Worm (Caenorhabditis elegans): ENCODE data around the gene glb-31.

The glb-31 gene

ce11 chrII:1315245-1315644, 13.8 kb upstream of the glb-31 start:
- TF ChIP-seq nhr-77 (tag; optimal IDR thresholded peaks at IDR 0.05): no peak
- peak; percentile 29 for TF ChIP-seq blmp-1 (tag; optimal IDR thresholded peaks at IDR 0.05; ENCODE audit: insufficient read depth)
- TF ChIP-seq fos-1 (tag; optimal IDR thresholded peaks at IDR 0.05): peak; percentile 28
- no peak for TF ChIP-seq lin-13 (GFP tag; optimal IDR thresholded peaks at IDR 0.05)
- no peak for TF ChIP-seq nhr-23 (tag; optimal IDR thresholded peaks at IDR 0.05)
- TF ChIP-seq Y55F3AM.14 (GFP tag; optimal IDR thresholded peaks at IDR 0.05): no peak

- peak in 1 of 2 experiments; percentile 47 for TF ChIP-seq lsy-2 (tag; optimal IDR thresholded peaks at IDR 0.05)
- peak; percentile 1 for TF ChIP-seq crh-2 (tag; optimal IDR thresholded peaks at IDR 0.05)
- TF ChIP-seq unc-55 (GFP tag; optimal IDR thresholded peaks at IDR 0.05): peak; percentile 49
- peak; percentile 31 for TF ChIP-seq C34F6.9 (tag; optimal IDR thresholded peaks at IDR 0.05)
- peak; percentile 1 for TF ChIP-seq lin-13 (GFP tag; optimal IDR thresholded peaks at IDR 0.05)
- no peak for TF ChIP-seq unc-39 (tag; optimal IDR thresholded peaks at IDR 0.05)
- no peak for TF ChIP-seq sma-9 (GFP tag; optimal IDR thresholded peaks at IDR 0.05)
- no peak for TF ChIP-seq sma-9 (tag; optimal IDR thresholded peaks at IDR 0.05)
- peak; percentile 17 for TF ChIP-seq F13H6.1 (tag; optimal IDR thresholded peaks at IDR 0.05)
Measured at ce11 chrII:1309892-1310516, 8.6 kb upstream of the glb-31 start, which contains the start of the genes alh-6 and fcho-1. alh-6 (minus strand) TSS chrII:1310133. fcho-1 (plus strand) TSS chrII:1310515.

- TF ChIP-seq elt-3 (tag; optimal IDR thresholded peaks at IDR 0.05): no peak
- no peak for TF ChIP-seq C34F6.9 (tag; optimal IDR thresholded peaks at IDR 0.05)
- TF ChIP-seq gmeb-1 (tag; optimal IDR thresholded peaks at IDR 0.05): no peak
- TF ChIP-seq F13H6.1 (tag; optimal IDR thresholded peaks at IDR 0.05): no peak
- TF ChIP-seq skn-1 (tag; optimal IDR thresholded peaks at IDR 0.05): no peak
- TF ChIP-seq dmd-4 (tag; optimal IDR thresholded peaks at IDR 0.05): no peak
- TF ChIP-seq mab-5 (tag; optimal IDR thresholded peaks at IDR 0.05): no peak
- no peak for TF ChIP-seq aly-2 (tag; optimal IDR thresholded peaks at IDR 0.05)
- TF ChIP-seq ztf-11 (tag; optimal IDR thresholded peaks at IDR 0.05): no peak
Measured at ce11 chrII:1306550-1306949, 5.1 kb upstream of the glb-31 start.

- TF ChIP-seq lin-39 (tag; optimal IDR thresholded peaks at IDR 0.05) (no peak), lsy-2 (tag; optimal IDR thresholded peaks at IDR 0.05) (no peak), ceh-16 (tag; optimal IDR thresholded peaks at IDR 0.05) (no peak), F13H6.1 (tag; optimal IDR thresholded peaks at IDR 0.05) (no peak), nhr-11 (tag; optimal IDR thresholded peaks at IDR 0.05) (no peak), R02D3.7 (tag; optimal IDR thresholded peaks at IDR 0.05) (no peak), ZK546.5 (tag; optimal IDR thresholded peaks at IDR 0.05) (no peak), ztf-11 (tag; optimal IDR thresholded peaks at IDR 0.05) (no peak), blmp-1 (tag; optimal IDR thresholded peaks at IDR 0.05; ENCODE audit: insufficient read depth) (no peak), mbf-1 (tag; optimal IDR thresholded peaks at IDR 0.05) (no peak), nhr-77 (tag; optimal IDR thresholded peaks at IDR 0.05) (no peak), nhr-21 (tag; optimal IDR thresholded peaks at IDR 0.05) (no peak), nhr-12 (tag; optimal IDR thresholded peaks at IDR 0.05) (no peak), nhr-23 (tag; optimal IDR thresholded peaks at IDR 0.05) (no peak), egl-27 (tag; optimal IDR thresholded peaks at IDR 0.05) (no peak), lin-13 (GFP tag; optimal IDR thresholded peaks at IDR 0.05) (no peak)
Measured at ce11 chrII:1306036-1306435, 4.6 kb upstream of the glb-31 start, which contains the start of gene emc-2. emc-2 (minus strand) TSS chrII:1306136.

- TF ChIP-seq ama-1 (optimal IDR thresholded peaks at IDR 0.05) (no peak), zag-1 (tag; optimal IDR thresholded peaks at IDR 0.05) (no peak), sma-3 (GFP tag; optimal IDR thresholded peaks at IDR 0.05) (no peak), C34F6.9 (tag; optimal IDR thresholded peaks at IDR 0.05) (no peak), nhr-21 (tag; optimal IDR thresholded peaks at IDR 0.05) (no peak), lsy-2 (tag; optimal IDR thresholded peaks at IDR 0.05) (no peak), fos-1 (tag; optimal IDR thresholded peaks at IDR 0.05) (no peak), blmp-1 (tag; optimal IDR thresholded peaks at IDR 0.05; ENCODE audit: insufficient read depth) (no peak), nhr-10 (tag; optimal IDR thresholded peaks at IDR 0.05) (no peak), nhr-237 (tag; optimal IDR thresholded peaks at IDR 0.05) (no peak), Y55F3AM.14 (GFP tag; optimal IDR thresholded peaks at IDR 0.05) (no peak), peb-1 (tag; optimal IDR thresholded peaks at IDR 0.05) (no peak), ZK546.5 (tag; optimal IDR thresholded peaks at IDR 0.05) (no peak), elt-3 (tag; optimal IDR thresholded peaks at IDR 0.05) (no peak), crh-2 (tag; optimal IDR thresholded peaks at IDR 0.05) (no peak)
Measured at ce11 chrII:1298169-1298568, 3.3 kb downstream of the glb-31 start, which contains the start of gene Y57G7A.1. Y57G7A.1 (plus strand) TSS chrII:1298469.
